Worm (Caenorhabditis elegans) whole organism, L4 larva: ENCODE data around the gene hrg-1.

Experiments
- ceh-82 ChIP-seq: sonication (generic microtip); optimal IDR thresholded peaks from 2 replicates; lab custom pipeline; 2017; ENCODE audit warnings: missing biosample characterization, missing genetic modification characterization
- dmd-6 ChIP-seq: fragments of 200-800 bp; sonication (Bioruptor generic); IDR thresholded peaks from 2 replicates; pipeline ENCODE4 v1.3.6; 2022; ENCODE audit warnings: missing genetic modification reagents, missing genetic modification characterization, missing compliant biosample characterization
- nhr-237 ChIP-seq: sonication (generic microtip); optimal IDR thresholded peaks from 2 replicates; lab custom pipeline; 2017; ENCODE audit warnings: missing biosample characterization, missing genetic modification characterization
- nhr-6 ChIP-seq: fragments of 150-350 bp; optimal IDR thresholded peaks from 2 replicates; lab custom pipeline; 2014; ENCODE audit warnings: missing biosample characterization, missing genetic modification characterization
- sdz-12 ChIP-seq: fragments of 200-800 bp; sonication (Bioruptor generic); optimal IDR thresholded peaks from 2 replicates; lab custom pipeline; 2018; ENCODE audit warnings: mild to moderate bottlenecking, missing genetic modification characterization, missing compliant biosample characterization

DNA sequence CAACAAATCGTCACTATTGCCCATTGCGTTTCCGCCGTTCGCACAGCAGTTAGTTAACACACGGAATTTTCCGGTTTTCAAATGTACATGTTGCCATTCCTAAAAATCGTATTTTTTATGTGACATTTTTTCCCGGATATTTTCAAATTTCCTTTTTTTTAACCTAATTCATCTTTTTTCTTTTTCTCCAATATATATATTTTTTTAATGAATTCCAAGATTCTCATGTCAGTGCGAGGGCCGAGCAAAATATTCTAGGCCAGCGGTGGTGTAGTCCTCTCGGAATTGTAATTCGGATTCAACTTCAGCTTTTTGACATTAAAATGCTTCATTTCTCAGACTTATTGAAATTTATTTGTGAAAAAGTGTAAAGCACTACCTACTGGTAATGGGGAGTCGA is 11.0 kb downstream of the hrg-1 start, which contains the start of gene R02E12.4:
- TF ChIP-seq dmd-6 (GFP tag; lab: Robert Waterston, UW) (no peak), nhr-6 (tag; lab: Kevin White, UChicago) (no peak), nhr-237 (tag; lab: Kevin White, UChicago) (no peak), ceh-82 (tag; lab: Kevin White, UChicago) (no peak), sdz-12 (GFP tag; lab: Kevin White, UChicago) (no peak)
